Worm (Caenorhabditis elegans) whole organism, early embryonic: ENCODE data around the gene F46H5.7.
A peak's percentile ranks its signal among the peaks of the same experiment; 100 is the strongest.

Experiments
- B0310.2 ChIP-seq: sonication (generic microtip); optimal IDR thresholded peaks from 2 replicates; lab custom pipeline; 2016; ENCODE audit warnings: mild to moderate bottlenecking, missing genetic modification characterization, missing compliant biosample characterization
- F13C5.2 ChIP-seq: sonication (generic microtip); optimal IDR thresholded peaks from 2 replicates; lab custom pipeline; 2017; ENCODE audit warnings: mild to moderate bottlenecking, missing genetic modification characterization, inconsistent platforms, missing compliant biosample characterization
- aly-1 ChIP-seq: sonication (generic microtip); optimal IDR thresholded peaks from 2 replicates; lab custom pipeline; 2016; ENCODE audit warnings: missing genetic modification characterization, missing compliant biosample characterization
- ama-1 ChIP-seq: fragments of 150-350 bp; optimal IDR thresholded peaks from 2 replicates; lab custom pipeline; 2014
- ceh-13 ChIP-seq: fragments of 200-800 bp; sonication (Bioruptor generic); optimal IDR thresholded peaks from 2 replicates; lab custom pipeline; 2018; ENCODE audit warnings: mild to moderate bottlenecking, missing genetic modification characterization, missing compliant biosample characterization
- ceh-36 ChIP-seq: sonication (generic microtip); optimal IDR thresholded peaks from 2 replicates; lab custom pipeline; 2016; ENCODE audit warnings: missing genetic modification characterization, inconsistent platforms, missing compliant biosample characterization
- ets-7 ChIP-seq: sonication (generic microtip); optimal IDR thresholded peaks from 2 replicates; lab custom pipeline; 2016; ENCODE audit warnings: missing genotype, missing genetic modification characterization, missing compliant biosample characterization
- flt-1 ChIP-seq: fragments of 200-800 bp; sonication (Bioruptor generic); IDR thresholded peaks from 2 replicates; pipeline ENCODE4 v1.3.6; 2022; ENCODE audit warnings: missing genetic modification characterization, missing compliant biosample characterization
- hmbx-1 ChIP-seq: sonication (generic microtip); optimal IDR thresholded peaks from 2 replicates; lab custom pipeline; 2016; ENCODE audit warnings: mild to moderate bottlenecking, missing genetic modification characterization, missing compliant biosample characterization
- hmg-4 ChIP-seq: fragments of 200-800 bp; sonication (Bioruptor generic); optimal IDR thresholded peaks from 2 replicates; lab custom pipeline; 2018; ENCODE audit warnings: mild to moderate bottlenecking, missing genetic modification characterization, missing compliant biosample characterization
- hnd-1 ChIP-seq: sonication (generic microtip); optimal IDR thresholded peaks from 2 replicates; lab custom pipeline; 2016; ENCODE audit warnings: missing genetic modification characterization, missing compliant biosample characterization
- pes-1 ChIP-seq: fragments of 200-800 bp; sonication (Bioruptor generic); IDR thresholded peaks from 2 replicates; pipeline ENCODE4 v1.3.6; 2022; ENCODE audit warnings: missing genetic modification reagents, missing genetic modification characterization, missing compliant biosample characterization
- scrt-1 ChIP-seq: fragments of 200-800 bp; sonication (Bioruptor generic); IDR thresholded peaks from 2 replicates; pipeline ENCODE4 v1.3.6; 2022; ENCODE audit warnings: missing genetic modification characterization, missing compliant biosample characterization
- sea-1 ChIP-seq: fragments of 200-800 bp; sonication (Bioruptor generic); conservative IDR thresholded peaks from 2 replicates; pipeline ENCODE4 v1.3.6; 2022; ENCODE audit warnings: missing genetic modification characterization, missing compliant biosample characterization
- tbx-11 ChIP-seq: fragments of 200-800 bp; sonication (Bioruptor generic); IDR thresholded peaks from 2 replicates; pipeline ENCODE4 v1.3.6; 2022; ENCODE audit warnings: missing genetic modification characterization, missing compliant biosample characterization
- tbx-37 ChIP-seq: fragments of 200-800 bp; sonication (Bioruptor generic); conservative IDR thresholded peaks from 2 replicates; pipeline ENCODE4 v1.3.6; 2022; ENCODE audit warnings: missing genetic modification reagents, missing genetic modification characterization, missing compliant biosample characterization
- tra-4 ChIP-seq: sonication (generic microtip); optimal IDR thresholded peaks from 2 replicates; lab custom pipeline; 2017; ENCODE audit warnings: missing genetic modification characterization, missing compliant biosample characterization

F46H5.7 gene

ce11 chrX:7238562-7238961 lies 4.2 kb downstream of the F46H5.7 start, which contains the start of gene F46H5.3:
TSS of gene F46H5.3 (minus strand) at chrX:7238662.
- TF ChIP-seq F13C5.2 (tag; lab: Kevin White, UChicago), result no peak
- TF ChIP-seq hmg-4 (GFP tag; lab: Kevin White, UChicago), result no peak
- TF ChIP-seq hnd-1 (tag; lab: Kevin White, UChicago), result no peak
- no peak for TF ChIP-seq ceh-13 (GFP tag; lab: Kevin White, UChicago)
- no peak for TF ChIP-seq ets-7 (tag; lab: Kevin White, UChicago)
- no peak for TF ChIP-seq B0310.2
- TF ChIP-seq sea-1 (GFP tag; lab: Robert Waterston, UW), result no peak

ce11 chrX:7236717-7237116 lies 6.1 kb downstream of the F46H5.7 start:
- TF ChIP-seq ceh-13 (GFP tag; lab: Kevin White, UChicago), result no peak
- TF ChIP-seq ceh-36 (tag; lab: Kevin White, UChicago), result no peak
- no peak for TF ChIP-seq aly-1
- no peak for TF ChIP-seq hmg-4 (GFP tag; lab: Kevin White, UChicago)
- TF ChIP-seq sea-1 (GFP tag; lab: Robert Waterston, UW), result no peak
- TF ChIP-seq ets-7 (tag; lab: Kevin White, UChicago), result no peak
- no peak for TF ChIP-seq F13C5.2 (tag; lab: Kevin White, UChicago)
- TF ChIP-seq hnd-1 (tag; lab: Kevin White, UChicago), result no peak
- no peak for TF ChIP-seq scrt-1 (GFP tag; lab: Robert Waterston, UW)
- no peak for TF ChIP-seq tbx-37 (GFP tag; lab: Robert Waterston, UW)
- TF ChIP-seq B0310.2, result no peak

ce11 chrX:7234723-7235203 lies 8.0 kb downstream of the F46H5.7 start:
- no peak for TF ChIP-seq aly-1
- TF ChIP-seq hmg-4 (GFP tag; lab: Kevin White, UChicago), result peak; percentile 48

DNA sequence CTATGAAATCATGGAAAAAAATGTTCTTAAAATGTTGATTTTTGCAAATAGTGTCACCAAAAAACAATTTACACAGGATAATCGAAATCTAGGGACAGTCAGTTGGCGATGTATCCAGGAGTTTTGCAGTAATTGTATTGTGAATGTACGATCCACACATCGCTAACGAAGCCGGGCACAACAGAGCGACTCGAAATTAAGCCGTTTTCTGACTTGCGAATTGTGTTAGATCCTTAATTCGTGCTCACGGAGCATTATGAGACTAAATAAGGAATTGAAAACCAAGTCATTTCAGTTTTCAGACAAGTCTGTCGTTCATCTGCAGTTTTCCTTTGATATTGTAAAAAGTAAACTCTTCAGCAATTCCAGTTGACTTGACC lies 8.7 kb downstream of the F46H5.7 start:
- no peak for TF ChIP-seq tbx-11 (GFP tag; lab: Robert Waterston, UW)
- no peak for TF ChIP-seq B0310.2
- no peak for TF ChIP-seq flt-1 (GFP tag; lab: Robert Waterston, UW)
- TF ChIP-seq sea-1 (GFP tag; lab: Robert Waterston, UW), result no peak
- no peak for TF ChIP-seq hmbx-1 (tag; lab: Kevin White, UChicago)
- TF ChIP-seq aly-1, result no peak
- TF ChIP-seq hmg-4 (GFP tag; lab: Kevin White, UChicago), result no peak
- TF ChIP-seq ets-7 (tag; lab: Kevin White, UChicago), result no peak
- TF ChIP-seq F13C5.2 (tag; lab: Kevin White, UChicago), result no peak
- no peak for TF ChIP-seq ama-1 (lab: Kevin White, UChicago)
- no peak for TF ChIP-seq tra-4 (tag; lab: Kevin White, UChicago)
- no peak for TF ChIP-seq hnd-1 (tag; lab: Kevin White, UChicago)

DNA sequence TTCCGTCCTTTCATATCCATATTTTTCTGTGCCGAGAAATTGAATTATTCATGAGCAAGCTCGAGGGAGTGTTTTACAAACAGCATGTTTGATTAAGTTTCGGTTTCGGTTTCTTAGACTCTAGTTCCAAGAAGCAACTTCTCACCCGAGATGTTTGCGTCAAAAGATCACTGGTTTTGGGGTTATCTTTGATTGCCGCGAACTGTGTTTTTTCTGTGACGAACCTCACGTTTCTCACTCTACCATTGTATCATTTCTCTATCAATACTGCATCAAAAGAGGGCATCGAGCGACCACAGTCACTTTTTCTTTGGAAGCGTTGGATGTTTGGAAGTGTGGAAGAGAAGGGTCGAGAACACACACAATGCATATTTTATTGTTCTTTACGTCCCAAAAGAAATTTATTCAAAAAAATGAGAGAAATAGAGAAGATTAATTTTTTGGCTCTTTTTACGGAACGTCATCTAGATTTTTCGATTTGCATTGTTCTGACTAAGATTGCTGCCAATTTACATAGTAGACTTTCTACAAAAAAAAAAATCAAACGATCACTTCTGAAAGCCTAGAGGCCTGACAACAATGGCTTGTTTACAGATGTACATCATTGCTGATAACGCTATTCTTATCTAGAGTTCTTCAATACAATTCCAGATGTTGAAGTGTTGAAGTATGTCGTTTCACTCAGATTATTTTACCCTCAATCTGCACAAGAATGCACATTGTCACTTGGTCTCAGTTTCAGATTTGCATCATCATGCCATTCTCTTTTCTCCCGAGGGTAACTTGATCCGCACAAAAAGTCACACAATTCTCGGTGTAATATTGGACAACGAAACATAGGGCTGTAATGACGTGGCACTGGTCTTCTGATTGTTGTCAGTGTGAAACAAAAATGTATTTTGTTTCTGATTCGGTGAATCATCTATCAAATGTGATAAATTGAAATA lies 9.4 kb downstream of the F46H5.7 start:
- TF ChIP-seq tbx-37 (GFP tag; lab: Robert Waterston, UW) (no peak), B0310.2 (no peak), tra-4 (tag; lab: Kevin White, UChicago) (no peak), pes-1 (GFP tag; lab: Robert Waterston, UW) (no peak), ceh-36 (tag; lab: Kevin White, UChicago) (no peak), ama-1 (lab: Kevin White, UChicago) (no peak), flt-1 (GFP tag; lab: Robert Waterston, UW) (no peak), ets-7 (tag; lab: Kevin White, UChicago) (no peak), sea-1 (GFP tag; lab: Robert Waterston, UW) (no peak), ceh-13 (GFP tag; lab: Kevin White, UChicago) (no peak), tbx-11 (GFP tag; lab: Robert Waterston, UW) (no peak), aly-1 (no peak), hmbx-1 (tag; lab: Kevin White, UChicago) (no peak), F13C5.2 (tag; lab: Kevin White, UChicago) (no peak), hmg-4 (GFP tag; lab: Kevin White, UChicago) (no peak)

DNA sequence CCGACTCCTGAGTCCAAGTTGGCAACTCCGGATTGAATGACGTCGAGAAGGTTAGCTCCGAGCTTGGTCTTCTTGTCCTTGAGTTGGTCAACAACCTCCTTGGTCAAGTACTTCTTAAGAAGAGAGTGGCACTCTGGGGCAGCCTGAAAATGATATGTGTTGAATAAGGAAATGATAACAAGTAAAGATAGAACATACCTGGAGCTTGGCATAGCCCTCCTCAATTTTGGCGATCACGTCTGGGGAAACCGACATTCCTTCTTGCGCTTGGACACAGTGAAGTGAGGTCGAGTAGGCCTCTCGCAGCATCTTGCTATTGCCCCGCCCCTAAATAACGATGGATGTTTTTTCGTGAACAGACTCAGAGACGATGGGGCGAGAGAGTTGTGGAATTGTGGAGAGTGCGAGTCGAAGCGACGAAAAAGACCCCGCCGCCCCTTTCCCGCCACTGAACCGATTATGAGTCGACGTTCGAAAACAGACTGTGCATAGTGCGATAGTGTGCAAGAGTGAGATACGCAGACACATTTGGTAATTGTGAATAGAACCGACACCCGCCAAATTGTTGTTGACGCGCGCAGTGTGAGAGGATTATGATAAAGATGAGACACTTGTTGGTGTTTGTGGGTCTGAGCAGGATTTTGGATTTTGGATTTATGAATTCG lies 10.5 kb downstream of the F46H5.7 start:
- TF ChIP-seq ama-1 (lab: Kevin White, UChicago) (no peak), ceh-36 (tag; lab: Kevin White, UChicago) (peak; percentile 20), pes-1 (GFP tag; lab: Robert Waterston, UW) (no peak), tra-4 (tag; lab: Kevin White, UChicago) (no peak)

DNA sequence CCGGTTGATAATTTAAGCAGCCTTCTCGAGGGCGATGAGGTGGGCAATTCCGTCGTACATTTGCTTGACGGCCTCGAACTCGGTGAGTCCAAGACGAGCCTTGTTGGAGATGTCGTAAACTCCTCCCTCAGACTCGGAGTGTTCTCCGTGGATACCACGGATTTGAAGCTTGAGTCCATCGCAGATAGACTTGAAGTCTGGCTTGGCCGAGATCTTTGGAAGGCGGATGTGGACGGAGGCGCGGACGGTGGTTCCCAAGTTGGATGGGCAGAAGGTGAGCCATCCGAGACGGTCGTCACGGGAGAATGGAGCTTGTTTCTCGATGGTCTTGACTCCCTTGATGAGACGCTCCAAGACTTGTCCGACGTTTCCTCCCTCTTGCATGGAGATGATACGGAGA lies 11.9 kb downstream of the F46H5.7 start:
- TF ChIP-seq tbx-37 (GFP tag; lab: Robert Waterston, UW) (no peak), ceh-13 (GFP tag; lab: Kevin White, UChicago) (no peak), ama-1 (lab: Kevin White, UChicago) (no peak), hmbx-1 (tag; lab: Kevin White, UChicago) (no peak), ets-7 (tag; lab: Kevin White, UChicago) (no peak), tbx-11 (GFP tag; lab: Robert Waterston, UW) (no peak), B0310.2 (no peak), scrt-1 (GFP tag; lab: Robert Waterston, UW) (no peak), flt-1 (GFP tag; lab: Robert Waterston, UW) (no peak), hmg-4 (GFP tag; lab: Kevin White, UChicago) (no peak), sea-1 (GFP tag; lab: Robert Waterston, UW) (no peak), hnd-1 (tag; lab: Kevin White, UChicago) (no peak), tra-4 (tag; lab: Kevin White, UChicago) (no peak), ceh-36 (tag; lab: Kevin White, UChicago) (no peak), aly-1 (no peak), pes-1 (GFP tag; lab: Robert Waterston, UW) (no peak), F13C5.2 (tag; lab: Kevin White, UChicago) (no peak)
